Fruit fly (Drosophila melanogaster) whole organism, larva: ENCODE measurements around the gene Adck5.
"Not testable (repeated sequence)": the region's sequence is repeated elsewhere in the genome, so short reads cannot be mapped to it uniquely, and the experiment has no call there.

Experiments used
- noc ChIP-seq: fragments of 200-800 bp; sonication (Bioruptor generic); optimal IDR thresholded peaks from 3 replicates; lab custom pipeline; 2019; ENCODE audit warnings: missing biosample characterization, mild to moderate bottlenecking, missing genetic modification characterization, moderate library complexity

Adck5 gene

DNA sequence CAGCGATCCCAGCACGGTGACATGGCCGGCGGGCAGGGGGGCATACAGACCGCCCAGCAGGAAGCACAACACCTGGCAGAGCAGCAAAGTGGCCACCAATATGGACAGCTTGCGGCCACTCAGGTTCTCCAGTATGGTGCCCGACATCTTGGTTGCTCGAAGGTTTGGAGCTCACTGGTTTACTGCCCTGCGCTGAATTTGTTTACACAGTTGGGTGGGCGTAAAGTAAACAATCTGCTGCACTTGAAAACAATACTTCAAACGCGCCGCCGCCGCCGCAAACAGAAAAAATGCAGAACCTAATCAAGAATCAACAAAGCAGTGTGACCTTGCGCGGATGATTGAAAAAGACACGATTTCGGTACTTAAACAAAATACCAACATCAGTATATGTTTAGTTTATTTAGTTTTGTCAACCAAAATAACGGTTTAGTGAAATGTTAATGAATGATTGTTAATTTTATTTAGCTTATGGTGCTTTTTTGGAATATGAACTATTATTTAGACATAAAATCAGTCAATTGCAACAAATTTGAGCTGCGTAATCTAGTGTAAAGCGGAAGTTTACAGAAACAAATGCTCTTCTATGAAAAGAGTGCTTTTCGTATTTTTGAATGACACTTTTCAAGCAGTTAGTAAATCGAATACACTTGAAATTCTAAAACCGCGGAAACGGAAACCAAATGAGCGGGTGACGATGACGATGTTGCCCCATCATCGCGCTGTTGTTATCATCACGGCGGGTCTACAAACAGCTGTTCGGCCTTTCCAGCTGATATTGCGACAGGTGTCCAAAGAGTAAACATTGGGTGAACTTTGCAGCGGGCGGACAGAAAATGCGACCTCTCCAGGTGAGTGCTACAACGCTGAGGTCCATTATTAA lies at the start of gene Adck5, which contains the start of gene wls:
Gene Adck5, plus strand, starts transcription at position 519 of the 883 bp plus-strand sequence.
Gene wls, minus strand, starts transcription at position 327 of the 883 bp plus-strand sequence.
- no peak for TF ChIP-seq noc

DNA sequence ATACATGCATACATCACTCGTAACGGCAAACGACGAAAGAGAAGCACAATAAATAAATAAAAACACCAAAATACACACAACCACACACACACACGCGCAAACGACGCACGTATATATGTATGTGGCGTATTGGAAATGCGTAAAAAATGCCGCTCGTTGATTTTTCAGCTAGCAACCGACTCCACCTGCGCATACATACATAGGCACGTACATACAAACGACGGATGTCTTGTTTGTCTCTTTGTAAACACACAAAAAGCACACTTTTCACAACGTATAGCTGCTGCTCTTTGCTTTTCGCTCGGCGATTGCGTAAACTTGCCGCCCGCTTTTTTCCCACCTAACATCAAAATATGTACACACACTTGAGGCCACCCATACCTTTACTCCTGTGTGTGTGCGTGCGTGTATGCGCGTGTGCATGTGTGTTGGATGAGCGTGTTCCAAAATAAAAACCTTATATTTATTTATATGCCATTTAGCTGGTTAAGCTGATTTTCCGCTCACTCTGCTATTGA lies 49.7 kb upstream of the Adck5 start:
- peak; percentile 8 for TF ChIP-seq noc

DNA sequence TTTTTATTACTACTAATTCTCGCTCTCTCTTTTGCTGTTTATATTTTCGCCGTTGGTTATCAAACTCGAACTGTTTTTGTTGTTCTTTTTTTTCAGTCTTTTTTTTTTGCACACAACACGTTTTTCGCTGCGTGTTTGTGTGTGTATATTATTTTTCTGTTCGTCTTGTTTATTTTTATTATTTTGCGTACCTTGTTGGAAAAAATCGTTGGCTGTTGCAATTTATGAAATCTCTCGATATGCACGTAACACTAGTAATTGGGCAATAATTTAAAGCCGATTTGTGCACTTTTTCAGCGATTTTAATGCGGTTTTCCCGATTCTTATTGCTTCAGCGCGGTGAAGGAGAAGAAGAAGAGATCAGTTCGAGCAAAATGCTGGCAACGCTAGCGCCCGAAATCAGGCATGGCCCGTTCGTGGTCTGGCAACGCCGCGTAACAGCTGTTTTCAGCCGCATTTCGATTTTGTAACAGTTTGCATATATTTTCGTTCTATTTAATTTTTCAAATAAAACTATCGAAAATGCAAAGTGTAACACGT lies 49.1 kb upstream of the Adck5 start, which contains the start of the genes FoxK and mRpL2:
Gene FoxK, minus strand, starts transcription at position 365 of the 540 bp plus-strand sequence.
Gene mRpL2, plus strand, starts transcription at position 429 of the 540 bp plus-strand sequence.
- TF ChIP-seq noc, result peak; percentile 13

DNA sequence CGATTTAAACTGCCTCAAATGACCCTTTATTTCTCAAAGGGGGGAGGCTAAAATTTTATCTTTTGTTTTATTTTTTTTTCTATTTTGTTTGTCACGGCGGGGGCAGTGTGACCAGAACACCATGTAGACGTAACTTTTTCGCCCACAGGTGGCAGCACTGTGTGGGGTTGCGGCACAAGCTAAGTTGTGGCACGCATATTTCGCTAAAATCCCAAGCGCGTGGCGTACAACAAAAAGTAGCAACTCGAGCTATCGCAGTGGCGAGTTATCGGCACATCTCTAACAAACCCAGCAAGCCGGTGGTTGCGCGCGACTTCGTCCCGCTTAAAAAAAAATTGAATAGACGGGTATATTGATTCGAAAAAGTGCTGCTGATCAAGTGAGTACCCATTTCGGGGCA lies 46.5 kb upstream of the Adck5 start, which contains the start of the genes Ufd1 and NaPi-III:
Gene Ufd1, minus strand, starts transcription at position 129 of the 400 bp plus-strand sequence.
Gene NaPi-III, plus strand, starts transcription at position 261 of the 400 bp plus-strand sequence.
- peak; percentile 22 for TF ChIP-seq noc

DNA sequence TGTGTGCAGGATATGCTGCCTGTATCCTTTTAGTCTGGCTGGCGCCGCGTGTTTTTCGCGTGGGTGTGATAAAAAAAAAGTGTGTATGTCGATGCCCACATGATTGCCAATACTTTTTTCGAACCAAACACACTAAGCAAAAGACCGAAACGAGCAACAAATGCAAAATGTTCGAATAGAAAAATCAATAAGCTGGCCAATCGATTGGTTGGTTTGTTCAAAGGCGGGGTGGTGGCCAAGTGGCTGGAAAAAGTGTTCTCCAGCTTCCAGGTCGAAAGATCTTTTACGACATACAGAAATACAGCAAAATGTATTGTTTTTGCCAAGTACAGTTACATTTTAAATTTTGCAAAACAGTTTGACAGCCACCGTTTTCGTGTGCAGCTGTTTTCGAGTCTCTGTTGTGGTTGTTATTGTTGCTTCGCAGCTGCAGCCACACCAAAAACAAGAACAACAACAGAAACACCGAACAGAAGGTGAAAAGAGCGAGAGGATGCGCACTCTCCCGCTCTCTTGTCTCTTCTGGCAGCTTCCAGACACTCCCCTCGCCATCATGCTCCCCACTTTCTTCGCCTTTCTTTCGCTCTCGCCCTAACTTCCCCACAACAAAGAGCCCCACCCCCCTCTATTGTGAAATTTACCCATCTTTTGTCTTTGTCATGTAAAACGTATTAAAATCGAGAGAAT lies 45.9 kb upstream of the Adck5 start:
- TF ChIP-seq noc, result no peak

DNA sequence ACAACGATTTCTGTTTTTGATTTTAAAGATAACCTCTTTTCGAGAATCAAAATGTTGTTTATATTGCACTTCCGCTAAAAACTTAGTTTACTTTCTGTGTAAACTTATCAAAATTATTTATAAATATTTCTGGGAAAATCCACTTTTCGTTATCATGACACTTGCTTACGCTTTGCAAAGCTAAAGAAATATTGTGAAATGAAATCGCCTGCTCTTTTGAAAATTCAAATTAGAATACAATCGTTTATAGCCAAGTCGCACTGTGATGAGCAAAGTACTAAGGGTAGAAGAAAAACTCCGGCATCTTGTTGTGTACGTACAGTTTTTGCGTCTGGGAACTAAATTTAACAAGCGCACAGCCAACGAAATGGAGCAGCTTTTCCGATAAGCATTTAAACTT lies 45.2 kb upstream of the Adck5 start:
- TF ChIP-seq noc, result no peak

DNA sequence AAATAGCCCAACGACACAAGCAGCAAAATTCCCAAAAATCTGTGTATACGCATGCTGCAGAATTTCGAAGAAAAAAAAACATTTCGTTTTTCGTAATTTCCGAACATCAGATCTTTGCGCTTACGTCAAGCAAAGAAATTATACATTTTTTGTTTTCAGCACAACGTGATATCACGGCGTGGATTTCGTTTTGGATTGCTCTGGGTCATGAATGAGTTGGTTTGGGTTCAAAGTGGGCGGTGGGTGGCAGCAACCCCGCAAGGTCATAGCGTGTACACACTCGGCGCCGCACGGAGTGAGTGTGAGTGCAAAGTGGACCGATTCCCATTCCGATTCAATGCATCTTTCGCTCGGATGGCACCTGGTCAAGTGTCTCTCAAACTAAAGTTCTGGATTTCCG lies 44.8 kb upstream of the Adck5 start:
- TF ChIP-seq noc, result no peak

DNA sequence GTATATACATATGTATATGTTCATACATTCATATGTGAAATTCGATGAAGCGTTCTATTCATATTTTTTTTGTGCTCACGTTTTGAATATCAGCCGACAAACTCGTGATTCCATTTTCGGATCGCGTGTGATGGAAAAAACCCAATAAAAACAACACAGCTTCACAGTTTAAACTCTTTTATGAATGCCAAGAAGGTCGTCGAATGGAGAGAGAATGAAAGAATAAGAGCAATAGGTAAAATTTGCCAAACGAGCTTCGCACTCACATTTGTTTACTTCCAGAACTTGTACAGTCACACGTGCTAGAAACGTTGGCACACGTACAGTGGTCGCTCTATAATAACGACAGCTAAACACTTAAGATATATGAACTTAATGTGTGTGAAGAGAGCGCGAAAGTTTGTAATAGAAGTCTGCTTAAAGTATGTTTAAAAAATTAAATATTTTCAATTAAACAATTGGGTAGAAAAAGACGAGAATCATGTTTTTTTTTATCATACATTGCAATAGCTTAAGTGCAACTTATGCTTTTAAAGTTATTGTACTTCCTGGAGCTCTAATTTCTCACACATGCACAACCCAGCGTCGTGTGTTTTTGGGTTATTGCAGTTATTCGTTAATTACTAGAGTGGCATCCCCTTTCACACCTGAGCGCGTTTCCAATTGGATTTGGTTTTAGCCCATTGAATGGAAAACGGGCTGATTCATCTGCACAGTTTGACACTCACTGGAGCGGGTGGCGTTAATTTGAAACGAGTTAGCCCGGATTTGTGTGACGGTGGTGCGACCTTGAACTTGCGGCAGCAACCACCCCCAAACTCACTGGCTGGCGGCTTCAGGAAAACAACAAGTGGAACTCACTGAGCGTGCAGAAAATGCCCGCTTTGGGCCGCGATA lies 43.7 kb upstream of the Adck5 start:
- peak; percentile 49 for TF ChIP-seq noc

DNA sequence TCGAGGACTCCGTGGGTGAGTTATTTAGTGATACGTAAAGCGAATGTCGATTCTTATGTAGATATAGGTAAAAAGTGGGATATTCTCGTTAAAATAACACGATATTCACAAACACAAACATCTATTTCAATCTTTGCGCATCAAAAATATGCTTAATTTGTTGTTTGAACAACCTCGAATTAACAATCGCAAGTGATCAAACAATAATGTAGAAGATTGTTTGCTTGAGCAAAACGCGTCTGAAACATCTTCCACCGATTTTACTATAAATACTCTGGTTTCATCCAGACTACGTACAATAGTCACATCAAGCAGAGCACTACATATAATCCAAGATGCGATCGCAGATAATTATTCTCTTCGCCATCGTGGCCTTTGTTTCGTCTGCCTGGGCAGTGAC lies 39.1 kb upstream of the Adck5 start, which contains the start of gene nol:
Gene nol, plus strand, starts transcription at position 301 of the 400 bp plus-strand sequence.
- no peak for TF ChIP-seq noc

DNA sequence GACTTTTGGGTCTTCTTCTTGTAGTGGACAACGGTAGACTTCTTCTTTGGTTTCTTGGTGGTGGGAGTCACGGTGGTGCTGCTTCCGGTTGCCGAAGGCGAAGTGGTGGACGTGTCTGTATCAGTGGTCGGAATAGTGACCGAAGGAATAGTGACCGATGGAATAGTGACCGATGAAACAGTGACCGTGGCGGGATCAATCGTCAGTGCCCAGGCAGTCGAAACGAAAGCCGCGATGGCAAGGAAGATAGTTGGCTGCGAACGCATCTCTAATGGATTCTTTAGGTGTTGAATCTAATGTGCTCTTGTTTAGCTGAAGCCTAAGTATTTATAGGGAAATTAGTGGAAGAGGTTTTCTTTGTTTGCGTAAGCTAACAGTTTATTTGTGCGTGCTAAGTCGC lies 37.6 kb upstream of the Adck5 start, which contains the start of gene CG32074:
Gene CG32074, minus strand, starts transcription at position 268 of the 400 bp plus-strand sequence.
- TF ChIP-seq noc, result not testable (repeated sequence)

DNA sequence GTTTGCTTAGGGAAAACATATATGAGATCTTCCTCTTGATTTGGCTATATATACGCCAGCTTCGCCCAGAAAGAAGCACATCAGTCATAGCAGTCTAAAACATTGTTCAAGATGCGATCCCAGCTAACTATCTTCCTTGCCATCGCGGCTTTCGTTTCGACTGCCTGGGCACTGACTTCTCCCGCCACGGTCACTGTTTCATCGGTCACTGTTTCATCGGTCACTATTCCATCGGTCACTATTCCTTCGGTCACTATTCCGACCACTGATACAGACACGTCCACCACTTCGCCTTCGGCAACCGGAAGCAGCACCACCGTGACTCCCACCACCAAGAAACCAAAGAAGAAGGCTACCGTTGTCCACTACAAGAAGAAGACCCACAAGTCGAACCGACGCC lies 34.7 kb upstream of the Adck5 start, which contains the start of gene CG14143:
Gene CG14143, plus strand, starts transcription at position 102 of the 400 bp plus-strand sequence.
- not testable (repeated sequence) for TF ChIP-seq noc

DNA sequence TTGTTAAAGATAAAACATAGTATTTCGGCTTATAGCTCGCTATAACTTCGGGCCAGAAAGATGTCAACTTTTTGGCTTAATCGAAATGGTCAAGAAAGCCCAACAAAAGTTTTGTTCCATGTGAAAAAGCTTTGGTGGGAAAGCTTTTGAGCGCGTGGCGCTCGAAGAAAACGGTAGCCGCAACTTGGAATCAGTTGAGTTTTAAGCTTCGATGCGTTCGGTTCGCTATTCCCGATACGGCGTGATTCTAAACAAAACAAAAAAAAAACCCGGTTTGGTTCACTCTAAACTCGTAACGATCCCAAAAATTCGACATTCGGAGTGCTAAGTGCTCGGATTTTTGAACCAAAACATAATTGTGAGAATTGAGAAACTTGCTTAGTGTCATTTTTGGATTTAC lies 33.8 kb upstream of the Adck5 start, which contains the start of gene IRSp53:
Gene IRSp53, plus strand, starts transcription at position 204 of the 400 bp plus-strand sequence.
- no peak for TF ChIP-seq noc

DNA sequence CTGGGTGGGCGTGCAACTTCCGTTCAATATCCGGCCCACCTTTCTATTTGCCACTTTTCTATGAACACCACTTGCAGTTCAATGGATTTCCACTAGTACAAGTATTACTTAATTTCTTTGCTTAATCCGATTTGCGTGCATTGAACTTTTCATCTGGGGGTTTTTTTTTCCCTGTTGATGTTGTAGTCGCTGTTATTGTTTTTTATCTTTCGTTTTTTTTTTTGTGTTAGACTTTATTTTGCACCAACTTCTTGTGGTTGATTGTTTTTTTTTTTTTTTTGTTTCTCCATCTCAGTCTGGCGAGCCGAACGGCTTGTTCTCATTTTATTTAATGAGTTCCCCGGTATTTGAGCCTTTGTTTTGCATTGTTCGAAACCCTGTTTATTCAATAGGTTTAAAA lies 33.3 kb upstream of the Adck5 start:
- TF ChIP-seq noc, result no peak

DNA sequence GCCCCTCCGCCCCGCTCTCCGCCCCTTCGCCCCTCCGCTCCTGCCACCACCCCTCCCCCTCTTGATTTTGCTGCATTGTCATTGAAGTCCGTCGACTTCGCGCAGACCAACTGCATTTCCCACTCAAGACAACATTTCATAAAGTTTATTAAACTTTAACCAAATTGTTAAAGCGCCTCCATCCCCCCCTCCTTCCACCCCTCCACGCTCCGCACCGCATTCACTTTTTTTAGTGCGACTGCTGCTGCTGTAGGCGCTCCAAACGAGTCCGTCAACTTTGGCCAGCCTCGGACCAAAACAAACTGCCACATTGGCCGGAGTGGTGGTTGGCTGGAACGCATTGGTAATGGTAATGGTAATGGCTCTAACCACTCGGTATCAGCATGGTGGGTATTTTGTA lies 30.8 kb upstream of the Adck5 start:
- TF ChIP-seq noc, result no peak

DNA sequence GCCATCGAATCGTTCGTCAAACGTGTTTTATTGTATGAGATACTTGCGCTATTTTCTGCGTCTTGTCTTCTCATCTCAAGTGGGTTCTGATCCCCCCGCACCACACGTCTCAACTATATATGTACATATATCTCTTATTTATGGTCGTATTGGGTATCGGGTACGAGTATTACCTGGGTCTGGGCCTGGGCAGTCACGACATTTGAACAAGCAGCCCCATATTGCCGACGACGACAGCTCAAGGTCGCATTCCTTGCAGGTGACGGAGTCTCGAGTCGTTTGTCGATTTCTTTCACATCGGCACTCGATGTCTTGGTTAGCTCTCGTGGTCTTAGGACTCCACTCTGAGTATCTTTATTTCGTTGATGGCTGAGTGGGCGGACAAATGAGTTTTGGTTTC lies 24.6 kb upstream of the Adck5 start:
- TF ChIP-seq noc, result no peak
